Worm (Caenorhabditis elegans) whole organism, midembryonic: ENCODE data around the gene C08F8.2.

Experiments
- T22C8.4 ChIP-seq: fragments of 200-800 bp; sonication (Bioruptor generic); IDR thresholded peaks from 2 replicates; pipeline ENCODE4 v1.3.6; 2022; ENCODE audit warnings: missing genetic modification characterization, missing compliant biosample characterization
- cog-1 ChIP-seq: sonication (generic microtip); optimal IDR thresholded peaks from 2 replicates; lab custom pipeline; 2016; ENCODE audit warnings: missing genetic modification characterization, missing compliant biosample characterization
- flt-1 ChIP-seq: fragments of 200-800 bp; sonication (Bioruptor generic); IDR thresholded peaks from 2 replicates; pipeline ENCODE4 v1.3.6; 2022; ENCODE audit warnings: missing genetic modification characterization, missing compliant biosample characterization
- klf-2 ChIP-seq: fragments of 200-800 bp; sonication (Bioruptor generic); conservative IDR thresholded peaks from 2 replicates; pipeline ENCODE4 v1.3.6; 2022; ENCODE audit warnings: missing genetic modification reagents, missing genetic modification characterization, missing compliant biosample characterization
- med-1 ChIP-seq: sonication (generic microtip); optimal IDR thresholded peaks from 2 replicates; lab custom pipeline; 2017; ENCODE audit warnings: missing genetic modification characterization, mild to moderate bottlenecking, missing compliant biosample characterization, antibody characterized with exemption, missing genetic modification reagents; ENCODE audit not compliant: insufficient read depth
- ref-1 ChIP-seq: fragments of 200-800 bp; sonication (Bioruptor generic); conservative IDR thresholded peaks from 2 replicates; pipeline ENCODE4 v1.3.6; 2022; ENCODE audit warnings: missing genetic modification reagents, missing genetic modification characterization, missing compliant biosample characterization
- tab-1 ChIP-seq: fragments of 200-800 bp; sonication (Bioruptor generic); IDR thresholded peaks from 2 replicates; pipeline ENCODE4 v1.3.6; 2022; ENCODE audit warnings: missing genetic modification characterization, missing compliant biosample characterization
- ztf-23 ChIP-seq: fragments of 200-800 bp; sonication (Bioruptor generic); IDR thresholded peaks from 2 replicates; pipeline ENCODE4 v1.3.6; 2022; ENCODE audit warnings: missing genetic modification reagents, missing genetic modification characterization, missing compliant biosample characterization
- ztf-29 ChIP-seq: fragments of 200-800 bp; sonication (Bioruptor generic); IDR thresholded peaks from 2 replicates; pipeline ENCODE4 v1.3.6; 2022; ENCODE audit warnings: missing genetic modification reagents, missing genetic modification characterization, missing compliant biosample characterization

Gene C08F8.2

ce11 chrIV:11160707-11161106 is 9.9 kb downstream of the C08F8.2 start, which contains the start of gene C08F8.15:
Gene C08F8.15 (minus strand): TSS chrIV:11160807.
- TF ChIP-seq T22C8.4 (GFP tag; lab: Robert Waterston, UW) (no peak), flt-1 (GFP tag; lab: Robert Waterston, UW) (no peak), ztf-29 (GFP tag; lab: Robert Waterston, UW) (no peak), med-1 (GFP tag; lab: Kevin White, UChicago) (no peak), cog-1 (no peak), ref-1 (GFP tag; lab: Robert Waterston, UW) (no peak), ztf-23 (GFP tag; lab: Robert Waterston, UW) (no peak), klf-2 (GFP tag; lab: Robert Waterston, UW) (no peak), tab-1 (GFP tag; lab: Robert Waterston, UW) (no peak)

ce11 chrIV:11162451-11162850 is 11.7 kb downstream of the C08F8.2 start, which contains the start of gene fbxb-9:
Gene fbxb-9 (minus strand): TSS chrIV:11162551.
- no peak for TF ChIP-seq klf-2 (GFP tag; lab: Robert Waterston, UW)
- TF ChIP-seq ref-1 (GFP tag; lab: Robert Waterston, UW) = no peak
- no peak for TF ChIP-seq ztf-23 (GFP tag; lab: Robert Waterston, UW)

- no peak for TF ChIP-seq cog-1
- TF ChIP-seq tab-1 (GFP tag; lab: Robert Waterston, UW) = no peak
- TF ChIP-seq ref-1 (GFP tag; lab: Robert Waterston, UW) = no peak
- no peak for TF ChIP-seq T22C8.4 (GFP tag; lab: Robert Waterston, UW)
- TF ChIP-seq ztf-23 (GFP tag; lab: Robert Waterston, UW) = no peak
- no peak for TF ChIP-seq med-1 (GFP tag; lab: Kevin White, UChicago)
- no peak for TF ChIP-seq ztf-29 (GFP tag; lab: Robert Waterston, UW)
- TF ChIP-seq flt-1 (GFP tag; lab: Robert Waterston, UW) = no peak
- TF ChIP-seq klf-2 (GFP tag; lab: Robert Waterston, UW) = no peak
These were observed 14.0 kb downstream of the C08F8.2 start, which contains the start of gene C08F8.6 for ce11 chrIV:11164831-11165230. Gene C08F8.6 (minus strand): TSS chrIV:11164931.

- TF ChIP-seq flt-1 (GFP tag; lab: Robert Waterston, UW) = no peak
- no peak for TF ChIP-seq med-1 (GFP tag; lab: Kevin White, UChicago)
- TF ChIP-seq cog-1 = no peak
- TF ChIP-seq klf-2 (GFP tag; lab: Robert Waterston, UW) = no peak
- no peak for TF ChIP-seq ztf-23 (GFP tag; lab: Robert Waterston, UW)
- no peak for TF ChIP-seq T22C8.4 (GFP tag; lab: Robert Waterston, UW)
- no peak for TF ChIP-seq ztf-29 (GFP tag; lab: Robert Waterston, UW)
- TF ChIP-seq ref-1 (GFP tag; lab: Robert Waterston, UW) = no peak
- TF ChIP-seq tab-1 (GFP tag; lab: Robert Waterston, UW) = no peak
These were observed 18.9 kb downstream of the C08F8.2 start, which contains the start of gene nhr-67 for ce11 chrIV:11169652-11170051. Gene nhr-67 (plus strand): TSS chrIV:11169748.

ce11 chrIV:11174772-11175171 is 24.0 kb downstream of the C08F8.2 start:
- TF ChIP-seq tab-1 (GFP tag; lab: Robert Waterston, UW) (no peak), klf-2 (GFP tag; lab: Robert Waterston, UW) (no peak), med-1 (GFP tag; lab: Kevin White, UChicago) (no peak), ref-1 (GFP tag; lab: Robert Waterston, UW) (no peak), flt-1 (GFP tag; lab: Robert Waterston, UW) (no peak), ztf-23 (GFP tag; lab: Robert Waterston, UW) (no peak), T22C8.4 (GFP tag; lab: Robert Waterston, UW) (no peak), ztf-29 (GFP tag; lab: Robert Waterston, UW) (no peak), cog-1 (no peak)

- TF ChIP-seq ztf-23 (GFP tag; lab: Robert Waterston, UW) = no peak
- TF ChIP-seq T22C8.4 (GFP tag; lab: Robert Waterston, UW) = no peak
- no peak for TF ChIP-seq ref-1 (GFP tag; lab: Robert Waterston, UW)
- TF ChIP-seq ztf-29 (GFP tag; lab: Robert Waterston, UW) = no peak
- TF ChIP-seq tab-1 (GFP tag; lab: Robert Waterston, UW) = no peak
- TF ChIP-seq cog-1 = no peak
- TF ChIP-seq klf-2 (GFP tag; lab: Robert Waterston, UW) = no peak
- TF ChIP-seq flt-1 (GFP tag; lab: Robert Waterston, UW) = no peak
- no peak for TF ChIP-seq med-1 (GFP tag; lab: Kevin White, UChicago)
These were observed 26.2 kb downstream of the C08F8.2 start, which contains the start of gene rap-3 for ce11 chrIV:11176967-11177366. Gene rap-3 (plus strand): TSS chrIV:11177267.

ce11 chrIV:11178495-11178894 is 27.7 kb downstream of the C08F8.2 start, which contains the start of gene C08F8.9:
Gene C08F8.9 (minus strand): TSS chrIV:11178595.
- TF ChIP-seq med-1 (GFP tag; lab: Kevin White, UChicago) (no peak), ztf-29 (GFP tag; lab: Robert Waterston, UW) (no peak), klf-2 (GFP tag; lab: Robert Waterston, UW) (no peak), ztf-23 (GFP tag; lab: Robert Waterston, UW) (no peak), cog-1 (no peak), ref-1 (GFP tag; lab: Robert Waterston, UW) (no peak), flt-1 (GFP tag; lab: Robert Waterston, UW) (no peak), T22C8.4 (GFP tag; lab: Robert Waterston, UW) (no peak), tab-1 (GFP tag; lab: Robert Waterston, UW) (no peak)

ce11 chrIV:11179123-11179740 is 28.4 kb downstream of the C08F8.2 start, which contains the start of gene cpt-2:
Gene cpt-2 (plus strand): TSS chrIV:11179645.
- TF ChIP-seq ztf-23 (GFP tag; lab: Robert Waterston, UW) = peak; percentile 44; the same call in 1 of the 2 replicates

ce11 chrIV:11180077-11180476 is 29.3 kb downstream of the C08F8.2 start:
- TF ChIP-seq ref-1 (GFP tag; lab: Robert Waterston, UW) (no peak), ztf-29 (GFP tag; lab: Robert Waterston, UW) (no peak), klf-2 (GFP tag; lab: Robert Waterston, UW) (no peak), ztf-23 (GFP tag; lab: Robert Waterston, UW) (no peak), T22C8.4 (GFP tag; lab: Robert Waterston, UW) (no peak), med-1 (GFP tag; lab: Kevin White, UChicago) (no peak), tab-1 (GFP tag; lab: Robert Waterston, UW) (no peak), cog-1 (no peak)
